Fruit fly (Drosophila melanogaster) whole organism, embryonic: ENCODE data around the gene CG33288.
A peak's percentile ranks its signal among the peaks of the same experiment; 100 is the strongest.

Experiments
- CG10543 ChIP-seq: fragments of 200-800 bp; sonication (Bioruptor generic); optimal IDR thresholded peaks from 3 replicates; lab custom pipeline; 2017; ENCODE audit warnings: missing biosample characterization, mild to moderate bottlenecking, missing genetic modification characterization, moderate library complexity
- CG11456 ChIP-seq: fragments of 200-800 bp; sonication (Bioruptor generic); IDR thresholded peaks from 3 replicates; pipeline ENCODE4 v1.3.6; 2022; ENCODE audit warnings: missing biosample characterization, missing genetic modification characterization
- CG11504 ChIP-seq: fragments of 200-800 bp; sonication (Bioruptor generic); optimal IDR thresholded peaks from 3 replicates; lab custom pipeline; 2019; ENCODE audit warnings: missing biosample characterization, mild to moderate bottlenecking, missing genetic modification characterization, moderate library complexity
- CG15269 ChIP-seq: fragments of 200-800 bp; sonication (Bioruptor generic); optimal IDR thresholded peaks from 2 replicates; lab custom pipeline; 2018; ENCODE audit warnings: missing biosample characterization, mild to moderate bottlenecking, missing genetic modification characterization, moderate library complexity
- CG15479 ChIP-seq: fragments of 200-800 bp; sonication (Bioruptor generic); optimal IDR thresholded peaks from 3 replicates; lab custom pipeline; 2019; ENCODE audit warnings: missing biosample characterization, mild to moderate bottlenecking, missing genetic modification characterization, moderate library complexity
- CG15514 ChIP-seq: fragments of 200-800 bp; sonication (Bioruptor generic); optimal IDR thresholded peaks from 3 replicates; lab custom pipeline; 2017; ENCODE audit warnings: missing biosample characterization, missing genetic modification characterization, mild to moderate bottlenecking, moderate library complexity, missing genetic modification reagents
- CG18476 ChIP-seq: fragments of 200-800 bp; sonication (Bioruptor generic); optimal IDR thresholded peaks from 2 replicates; lab custom pipeline; 2016; ENCODE audit warnings: missing biosample characterization, mild to moderate bottlenecking, missing genetic modification characterization
- CG2116 ChIP-seq: fragments of 200-800 bp; sonication (Bioruptor generic); optimal IDR thresholded peaks from 3 replicates; lab custom pipeline; 2018; ENCODE audit warnings: missing biosample characterization, mild to moderate bottlenecking, missing genetic modification characterization
- CG2120 ChIP-seq: fragments of 200-800 bp; sonication (Bioruptor generic); optimal IDR thresholded peaks from 3 replicates; lab custom pipeline; 2016; ENCODE audit warnings: missing biosample characterization, missing genetic modification characterization
- CG31224 ChIP-seq: fragments of 200-800 bp; sonication (Bioruptor generic); IDR thresholded peaks from 2 replicates; pipeline ENCODE4 v1.3.6; 2022; ENCODE audit warnings: missing biosample characterization, missing genetic modification characterization
- CG32532 ChIP-seq: fragments of 200-800 bp; sonication (Bioruptor generic); IDR thresholded peaks from 2 replicates; pipeline ENCODE4 v1.3.6; 2022; ENCODE audit warnings: missing biosample characterization, missing genetic modification characterization
- CG5180 ChIP-seq: fragments of 200-800 bp; sonication (Bioruptor generic); optimal IDR thresholded peaks from 3 replicates; lab custom pipeline; 2017; ENCODE audit warnings: missing biosample characterization, missing genetic modification characterization, mild to moderate bottlenecking, moderate library complexity, missing genetic modification reagents
- CG6689 ChIP-seq: fragments of 200-800 bp; sonication (Bioruptor generic); IDR thresholded peaks from 2 replicates; pipeline ENCODE4 v1.3.6; 2022; ENCODE audit warnings: missing biosample characterization, missing genetic modification characterization
- CG7372 ChIP-seq: fragments of 200-800 bp; sonication (Bioruptor generic); IDR thresholded peaks from 2 replicates; pipeline ENCODE4 v1.3.6; 2022; ENCODE audit warnings: missing biosample characterization, missing genetic modification characterization
- CG7745 ChIP-seq: fragments of 200-800 bp; sonication (Bioruptor generic); optimal IDR thresholded peaks from 2 replicates; lab custom pipeline; 2018; ENCODE audit warnings: missing biosample characterization, mild to moderate bottlenecking, missing genetic modification characterization, moderate library complexity
- CG7839 ChIP-seq: fragments of 200-800 bp; sonication (Bioruptor generic); optimal IDR thresholded peaks from 3 replicates; lab custom pipeline; 2018; ENCODE audit warnings: missing biosample characterization, mild to moderate bottlenecking, missing genetic modification characterization, moderate library complexity
- CG8924 ChIP-seq: fragments of 200-800 bp; optimal IDR thresholded peaks from 3 replicates; lab custom pipeline; 2019; ENCODE audit warnings: missing biosample characterization, mild to moderate bottlenecking, missing genetic modification characterization, moderate library complexity
- CG9817 ChIP-seq: fragments of 200-800 bp; sonication (Bioruptor generic); optimal IDR thresholded peaks from 2 replicates; lab custom pipeline; 2018; ENCODE audit warnings: missing biosample characterization, mild to moderate bottlenecking, missing genetic modification characterization, moderate library complexity
- D19B ChIP-seq: fragments of 200-800 bp; sonication (Bioruptor generic); optimal IDR thresholded peaks from 2 replicates; lab custom pipeline; 2017; ENCODE audit warnings: missing biosample characterization, mild to moderate bottlenecking, missing genetic modification characterization
- E2f1 ChIP-seq: fragments of 200-800 bp; sonication (Bioruptor generic); IDR thresholded peaks from 2 replicates; pipeline ENCODE4 v1.3.6; 2022; ENCODE audit warnings: missing biosample characterization, missing genetic modification characterization
- E2f2 ChIP-seq: fragments of 200-800 bp; sonication (Bioruptor generic); IDR thresholded peaks from 2 replicates; pipeline ENCODE4 v1.3.6; 2022; ENCODE audit warnings: missing biosample characterization, missing genetic modification characterization
- GATAe ChIP-seq: fragments of 200-800 bp; sonication (Bioruptor generic); conservative IDR thresholded peaks from 2 replicates; pipeline ENCODE4 v1.3.6; 2022; ENCODE audit warnings: missing biosample characterization, missing genetic modification characterization
- Gug ChIP-seq: fragments of 200-800 bp; sonication (Bioruptor generic); IDR thresholded peaks from 4 replicates; pipeline ENCODE4 v1.3.6; 2022; ENCODE audit warnings: missing biosample characterization, missing genetic modification characterization
- HHEX ChIP-seq: fragments of 200-800 bp; sonication (Bioruptor generic); optimal IDR thresholded peaks from 3 replicates; lab custom pipeline; 2017; ENCODE audit warnings: missing biosample characterization, mild to moderate bottlenecking, missing genetic modification characterization, missing genetic modification reagents
- Hr51 ChIP-seq, 2 experiments: fragments of 200-800 bp; sonication (Bioruptor generic); optimal IDR thresholded peaks; 2 replicates in 1 of 2; 3 replicates in 1 of 2; lab custom pipeline; 2016 to 2018; ENCODE audit warnings: missing biosample characterization in 2 of 2, missing genetic modification characterization in 2 of 2, mild to moderate bottlenecking in 1 of 2, moderate library complexity in 1 of 2
- Med ChIP-seq: fragments of 200-800 bp; sonication (Bioruptor generic); peaks from one replicate; lab custom pipeline; 2016; ENCODE audit warnings: missing biosample characterization, missing genetic modification characterization, mild to moderate bottlenecking, inconsistent platforms, moderate library complexity
- Meics ChIP-seq: fragments of 200-800 bp; sonication (Bioruptor generic); optimal IDR thresholded peaks from 2 replicates; lab custom pipeline; 2017; ENCODE audit warnings: missing biosample characterization, mild to moderate bottlenecking, missing genetic modification characterization
- Nf-YA ChIP-seq: fragments of 200-800 bp; sonication (Bioruptor generic); IDR thresholded peaks from 2 replicates; pipeline ENCODE4 v1.3.6; 2022; ENCODE audit warnings: missing biosample characterization, missing genetic modification characterization
- Nf-YB ChIP-seq: fragments of 200-800 bp; sonication (Bioruptor generic); optimal IDR thresholded peaks from 3 replicates; lab custom pipeline; 2019; ENCODE audit warnings: missing biosample characterization, mild to moderate bottlenecking, missing genetic modification characterization, moderate library complexity
- PHDP ChIP-seq: fragments of 200-800 bp; sonication (Bioruptor generic); optimal IDR thresholded peaks from 3 replicates; lab custom pipeline; 2018; ENCODE audit warnings: missing biosample characterization, mild to moderate bottlenecking, missing genetic modification characterization, moderate library complexity
- Rfx ChIP-seq: fragments of 200-800 bp; sonication (Bioruptor generic); IDR thresholded peaks from 2 replicates; pipeline ENCODE4 v1.3.6; 2022; ENCODE audit warnings: missing biosample characterization, missing genetic modification characterization
- Six4 ChIP-seq: fragments of 200-800 bp; sonication (Bioruptor generic); optimal IDR thresholded peaks from 2 replicates; lab custom pipeline; 2016; ENCODE audit warnings: missing biosample characterization, missing genetic modification characterization
- abd-A ChIP-seq: fragments of 200-800 bp; sonication (Bioruptor generic); optimal IDR thresholded peaks from 3 replicates; lab custom pipeline; 2019; ENCODE audit warnings: missing biosample characterization, mild to moderate bottlenecking, missing genetic modification characterization, moderate library complexity
- ac ChIP-seq: fragments of 200-800 bp; sonication (Bioruptor generic); optimal IDR thresholded peaks from 3 replicates; lab custom pipeline; 2017; ENCODE audit warnings: missing biosample characterization, mild to moderate bottlenecking, missing genetic modification characterization
- bbx ChIP-seq: fragments of 200-800 bp; sonication (Bioruptor generic); IDR thresholded peaks from 2 replicates; pipeline ENCODE4 v1.3.6; 2022; ENCODE audit warnings: missing biosample characterization, missing genetic modification characterization; ENCODE audit not compliant: partially characterized antibody
- cg ChIP-seq: fragments of 200-800 bp; sonication (Bioruptor generic); optimal IDR thresholded peaks from 3 replicates; lab custom pipeline; 2019; ENCODE audit warnings: missing biosample characterization, mild to moderate bottlenecking, missing genetic modification characterization, moderate library complexity
- danr ChIP-seq: fragments of 200-800 bp; sonication (Bioruptor generic); IDR thresholded peaks from 2 replicates; pipeline ENCODE4 v1.3.6; 2022; ENCODE audit warnings: missing biosample characterization, missing genetic modification characterization
- disco-r ChIP-seq: fragments of 200-800 bp; sonication (Bioruptor generic); optimal IDR thresholded peaks from 2 replicates; lab custom pipeline; 2016; ENCODE audit warnings: missing biosample characterization, missing genetic modification characterization
- dysf ChIP-seq: fragments of 200-800 bp; sonication (Bioruptor generic); IDR thresholded peaks from 3 replicates; pipeline ENCODE4 v1.3.6; 2022; ENCODE audit warnings: missing biosample characterization, missing genetic modification characterization
- exex ChIP-seq: fragments of 200-800 bp; sonication (Bioruptor generic); optimal IDR thresholded peaks from 4 replicates; lab custom pipeline; 2018; ENCODE audit warnings: missing biosample characterization, mild to moderate bottlenecking, missing genetic modification characterization, moderate library complexity
- fd102C ChIP-seq: fragments of 200-800 bp; sonication (Bioruptor generic); optimal IDR thresholded peaks from 2 replicates; lab custom pipeline; 2018; ENCODE audit warnings: missing biosample characterization, mild to moderate bottlenecking, missing genetic modification characterization, moderate library complexity
- fd3F ChIP-seq: fragments of 200-800 bp; sonication (Bioruptor generic); optimal IDR thresholded peaks from 2 replicates; lab custom pipeline; 2018; ENCODE audit warnings: missing biosample characterization, mild to moderate bottlenecking, missing genetic modification characterization, moderate library complexity
- gsb ChIP-seq: fragments of 200-800 bp; sonication (Bioruptor generic); IDR thresholded peaks from 2 replicates; pipeline ENCODE4 v1.3.6; 2022; ENCODE audit warnings: missing biosample characterization, missing genetic modification characterization
- hb ChIP-seq: fragments of 200-800 bp; sonication (Bioruptor generic); IDR thresholded peaks from 3 replicates; pipeline ENCODE4 v1.3.6; 2022; ENCODE audit warnings: missing biosample characterization, missing genetic modification characterization; ENCODE audit not compliant: partially characterized antibody
- mam ChIP-seq: fragments of 200-800 bp; sonication (Bioruptor generic); optimal IDR thresholded peaks from 3 replicates; lab custom pipeline; 2016; ENCODE audit warnings: missing biosample characterization, missing genetic modification characterization
- nau ChIP-seq: fragments of 200-800 bp; sonication (Bioruptor generic); optimal IDR thresholded peaks from 3 replicates; lab custom pipeline; 2017; ENCODE audit warnings: missing biosample characterization, mild to moderate bottlenecking, missing genetic modification characterization, missing genetic modification reagents
- sd ChIP-seq: fragments of 200-800 bp; sonication (Bioruptor generic); optimal IDR thresholded peaks from 3 replicates; lab custom pipeline; 2018; ENCODE audit warnings: missing biosample characterization, mild to moderate bottlenecking, missing genetic modification characterization, moderate library complexity
- shn ChIP-seq: fragments of 200-800 bp; sonication (Bioruptor generic); optimal IDR thresholded peaks from 3 replicates; lab custom pipeline; 2016; ENCODE audit warnings: missing biosample characterization, missing genetic modification characterization
- sr ChIP-seq: fragments of 200-800 bp; sonication (Bioruptor generic); IDR thresholded peaks from 3 replicates; pipeline ENCODE4 v1.3.6; 2022; ENCODE audit warnings: missing biosample characterization, missing genetic modification characterization
- vvl ChIP-seq: fragments of 200-800 bp; sonication (Bioruptor generic); IDR thresholded peaks from 2 replicates; pipeline ENCODE4 v1.3.6; 2022; ENCODE audit warnings: missing biosample characterization, missing genetic modification characterization

CG33288 gene

DNA sequence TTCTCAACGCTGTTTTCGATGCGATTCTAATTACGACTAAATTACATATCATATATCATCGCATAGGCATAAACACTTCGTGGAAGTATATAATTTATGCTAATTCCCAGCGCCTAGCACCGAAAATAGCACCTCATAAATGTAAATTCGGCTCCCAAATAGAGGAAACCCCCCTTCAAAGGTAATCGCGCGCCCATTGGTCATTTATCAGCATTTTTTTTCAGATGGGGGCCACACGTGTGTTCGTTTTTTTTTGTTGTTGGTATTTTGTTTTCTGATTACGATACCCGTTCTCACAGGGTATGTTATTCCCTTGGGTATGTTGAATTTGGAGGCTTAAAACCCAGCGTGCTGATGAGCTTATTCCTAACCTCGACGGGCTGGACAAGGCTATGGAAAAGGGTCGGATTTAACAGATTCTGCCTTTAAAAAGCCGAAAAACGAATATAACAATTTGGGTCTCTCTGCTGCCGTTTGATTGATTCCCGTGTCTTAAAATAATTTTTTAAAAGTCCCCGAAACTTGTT lies 10.6 kb upstream of the CG33288 start (continued):
- TF ChIP-seq CG10543 (GFP tag; lab: Kevin White, UChicago): peak; percentile 21
- peak; percentile 37; the same call in 1 of the 2 replicates for TF ChIP-seq CG32532 (GFP tag; lab: Robert Waterston, UW)
- TF ChIP-seq Med: peak; percentile 79
- peak; percentile 41 for TF ChIP-seq CG2120 (GFP tag; lab: Kevin White, UChicago)
- TF ChIP-seq sd (tag; lab: Kevin White, UChicago): peak; percentile 27
- peak; percentile 64 for TF ChIP-seq D19B
- no peak for TF ChIP-seq exex (tag; lab: Kevin White, UChicago)
- peak; percentile 11 for TF ChIP-seq mam
- 0 out of 2 replicates have a peak, but pooled peaks have one; percentile 9 for TF ChIP-seq gsb
- peak; percentile 4 for TF ChIP-seq CG7839 (tag; lab: Kevin White, UChicago)
- TF ChIP-seq CG18476 (GFP tag; lab: Kevin White, UChicago): no peak
- TF ChIP-seq CG15514 (GFP tag; lab: Kevin White, UChicago): no peak
- TF ChIP-seq Rfx (GFP tag; lab: Robert Waterston, UW): peak; percentile 11; the same call in 1 of the 2 replicates
- TF ChIP-seq CG11504 (tag; lab: Kevin White, UChicago): no peak
- no peak for TF ChIP-seq hb (GFP tag; lab: Robert Waterston, UW)
- no peak for TF ChIP-seq CG5180 (GFP tag; lab: Kevin White, UChicago)
- TF ChIP-seq E2f1 (GFP tag; lab: Robert Waterston, UW): no peak
- 0 out of 2 replicates have a peak, but pooled peaks have one; percentile 40 for TF ChIP-seq vvl (GFP tag; lab: Robert Waterston, UW)
- TF ChIP-seq Meics: peak; percentile 6
- TF ChIP-seq HHEX: no peak
- TF ChIP-seq CG11456 (GFP tag; lab: Robert Waterston, UW): 0 out of 3 replicates have a peak, but pooled peaks have one; percentile 26
- 0 out of 3 replicates have a peak, but pooled peaks have one; percentile 11 for TF ChIP-seq dysf
- no peak for TF ChIP-seq nau
- no peak for TF ChIP-seq CG8924 (tag; lab: Kevin White, UChicago)
- TF ChIP-seq CG7372 (GFP tag; lab: Robert Waterston, UW): no peak
- no peak for TF ChIP-seq Hr51 (GFP tag; optimal IDR thresholded peaks at IDR 0.05; lab: Kevin White, UChicago)
- no peak for TF ChIP-seq CG7745 (tag; lab: Kevin White, UChicago)
- TF ChIP-seq Nf-YB: no peak
- no peak for TF ChIP-seq CG2116 (GFP tag; lab: Kevin White, UChicago)
- no peak for TF ChIP-seq bbx
- no peak for TF ChIP-seq fd3F
- no peak for TF ChIP-seq CG9817
- peak; percentile 27 for TF ChIP-seq shn (GFP tag; lab: Kevin White, UChicago)
- TF ChIP-seq ac: no peak
- TF ChIP-seq danr (GFP tag; lab: Robert Waterston, UW): no peak
- TF ChIP-seq disco-r (GFP tag; lab: Kevin White, UChicago): no peak
- TF ChIP-seq, all 482 proteins: peak for 26

DNA sequence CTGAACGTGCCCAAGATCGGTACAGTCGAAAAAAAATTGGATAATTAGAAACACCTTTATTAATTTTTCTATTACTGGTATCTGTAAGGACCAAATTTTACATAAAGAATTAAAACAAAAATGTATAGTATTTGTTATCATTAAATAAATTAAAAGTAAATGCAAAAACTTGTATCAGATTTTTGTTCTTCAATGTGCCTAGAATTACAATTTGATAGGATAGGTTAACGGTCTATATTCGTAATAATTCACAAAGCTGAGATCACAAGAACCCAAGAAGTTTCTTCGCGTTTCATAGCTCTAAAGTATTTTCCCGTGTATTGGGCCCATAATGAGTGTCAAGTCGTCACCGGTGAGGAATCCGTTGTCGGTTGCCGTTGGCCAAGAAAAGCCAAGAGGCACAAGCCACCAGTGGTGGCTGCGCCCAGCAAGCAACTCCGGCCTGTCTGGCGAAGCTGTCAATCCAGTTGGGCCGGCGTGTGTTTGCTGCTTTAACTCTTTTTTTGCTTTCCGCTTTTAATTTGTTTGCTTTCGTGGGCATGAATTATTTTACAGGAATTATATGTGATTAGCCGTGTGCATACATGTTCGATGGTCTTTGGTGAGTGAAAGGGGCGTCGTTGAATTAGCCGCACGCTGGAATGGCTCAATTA lies 9.6 kb upstream of the CG33288 start:
- no peak for TF ChIP-seq E2f1 (GFP tag; lab: Robert Waterston, UW)
- TF ChIP-seq Nf-YA (GFP tag; lab: Robert Waterston, UW): no peak
- TF ChIP-seq Gug (GFP tag; lab: Robert Waterston, UW): no peak; the same call in 3 of the 4 replicates
- TF ChIP-seq cg (GFP tag; lab: Kevin White, UChicago): no peak
- peak; percentile 23; the same call in 1 of the 2 replicates for TF ChIP-seq CG31224 (GFP tag; lab: Robert Waterston, UW)
- no peak for TF ChIP-seq CG15479
- peak; percentile 65 for TF ChIP-seq PHDP (tag; lab: Kevin White, UChicago)
- peak; percentile 18 for TF ChIP-seq Six4 (GFP tag; lab: Kevin White, UChicago)
- TF ChIP-seq sr (GFP tag; lab: Robert Waterston, UW): no peak
- TF ChIP-seq E2f2: 0 out of 2 replicates have a peak, but pooled peaks have one; percentile 20
- no peak for TF ChIP-seq abd-A
- TF ChIP-seq CG15269 (tag; lab: Kevin White, UChicago): peak; percentile 74
- TF ChIP-seq GATAe (GFP tag; lab: Robert Waterston, UW): no peak
- peak; percentile 60 for TF ChIP-seq Med
- TF ChIP-seq fd102C: no peak
- TF ChIP-seq CG6689: peak; percentile 49
